Fruit fly (Drosophila melanogaster): ENCODE results near the gene Agpat4.

- TF ChIP-seq psq (GFP tag; optimal IDR thresholded peaks at IDR 0.05) (no peak), ey (GFP tag; optimal IDR thresholded peaks at IDR 0.05) (no peak), dsf (GFP tag; optimal IDR thresholded peaks at IDR 0.05; ENCODE audit: borderline replicate concordance) (no peak), Myc (optimal IDR thresholded peaks at IDR 0.05) (no peak), br (GFP tag; optimal IDR thresholded peaks at IDR 0.05) (no peak)
These were observed 48.1 kb upstream of the Agpat4 start for dm6 chr3L:16429451-16429850.

All from whole organism, wandering third instar larva.